Fruit fly (Drosophila melanogaster): ENCODE measurements around the gene Msp300.
A peak's percentile ranks its signal among the peaks of the same experiment; 100 is the strongest.

Gene Msp300

DNA sequence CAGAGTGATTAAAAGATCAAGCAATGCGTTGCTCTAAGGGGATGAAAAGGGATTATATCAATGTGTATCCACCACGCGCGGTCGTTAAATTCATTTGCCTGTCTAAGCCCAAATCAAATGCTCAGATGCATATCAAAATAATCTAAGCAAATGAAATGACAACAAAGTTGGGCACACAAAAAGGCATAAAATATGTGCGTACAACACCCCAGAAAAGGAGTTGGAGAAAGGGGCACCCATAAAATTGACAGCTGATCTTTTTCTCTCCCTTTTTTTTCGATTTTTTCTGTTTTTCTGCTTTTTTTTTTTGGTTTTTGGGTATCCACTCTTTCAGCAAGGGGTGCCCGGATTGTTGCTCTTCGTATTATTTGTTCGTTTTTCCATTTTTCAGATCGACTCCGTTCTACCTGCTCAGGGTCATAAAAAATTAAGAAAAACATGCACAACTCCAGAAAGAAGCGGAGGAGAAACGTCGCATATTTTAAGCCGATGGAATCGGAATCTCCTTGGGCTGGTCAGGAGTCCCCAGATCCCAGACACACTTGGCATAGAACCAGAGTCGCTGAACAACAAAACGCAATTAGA is 134.1 kb downstream of the Msp300 start (continued):
- TF ChIP-seq toy (GFP tag; IDR thresholded peaks at IDR 0.05), result no peak
- TF ChIP-seq yki (optimal IDR thresholded peaks at IDR 0.05), result no peak
- TF ChIP-seq lab (GFP tag; optimal IDR thresholded peaks at IDR 0.05), result no peak
- TF ChIP-seq CG4854 (GFP tag; optimal IDR thresholded peaks at IDR 0.05), result no peak
- TF ChIP-seq CG4617 (GFP tag; optimal IDR thresholded peaks at IDR 0.05; ENCODE audit: borderline replicate concordance), result no peak
- no peak for TF ChIP-seq CG12769 (tag; optimal IDR thresholded peaks at IDR 0.05)
- TF ChIP-seq Ada2b (GFP tag; IDR thresholded peaks at IDR 0.05), result no peak
- peak; percentile 60 for TF ChIP-seq ac (GFP tag; optimal IDR thresholded peaks at IDR 0.05)
- TF ChIP-seq cato (GFP tag; optimal IDR thresholded peaks at IDR 0.05; ENCODE audit: borderline replicate concordance), result no peak
- no peak for TF ChIP-seq row (GFP tag; IDR thresholded peaks at IDR 0.05)
- no peak for TF ChIP-seq her (GFP tag; optimal IDR thresholded peaks at IDR 0.05)
- TF ChIP-seq kni (GFP tag; optimal IDR thresholded peaks at IDR 0.05), result peak; percentile 79
- TF ChIP-seq CG10979 (tag; optimal IDR thresholded peaks at IDR 0.05), result no peak
- no peak for TF ChIP-seq CG32767 (GFP tag; IDR thresholded peaks at IDR 0.05)
- TF ChIP-seq CG8290 (GFP tag; optimal IDR thresholded peaks at IDR 0.05), result no peak
- TF ChIP-seq CG8290 (tag; optimal IDR thresholded peaks at IDR 0.05), result no peak
- no peak for TF ChIP-seq fu2 (GFP tag; optimal IDR thresholded peaks at IDR 0.05)
- TF ChIP-seq oc (tag; optimal IDR thresholded peaks at IDR 0.05), result peak; percentile 69
- TF ChIP-seq CG18011 (GFP tag; optimal IDR thresholded peaks at IDR 0.05), result no peak
- TF ChIP-seq CG33557 (GFP tag; optimal IDR thresholded peaks at IDR 0.05), result no peak
- no peak for TF ChIP-seq gsb (GFP tag; IDR thresholded peaks at IDR 0.05)
- no peak for TF ChIP-seq CG9727 (GFP tag; optimal IDR thresholded peaks at IDR 0.05)
- TF ChIP-seq Eip74EF (GFP tag; optimal IDR thresholded peaks at IDR 0.05), result no peak
- TF ChIP-seq CG13424 (tag; optimal IDR thresholded peaks at IDR 0.05), result no peak
- TF ChIP-seq Nf-YC (tag; optimal IDR thresholded peaks at IDR 0.05), result no peak
- TF ChIP-seq Dip3 (GFP tag; optimal IDR thresholded peaks at IDR 0.05), result no peak
- TF ChIP-seq twi (tag; optimal IDR thresholded peaks at IDR 0.05), result peak; percentile 30
- no peak for TF ChIP-seq run (tag; optimal IDR thresholded peaks at IDR 0.05)
- TF ChIP-seq HHEX (GFP tag; optimal IDR thresholded peaks at IDR 0.05), result no peak
- TF ChIP-seq Stat92E (GFP tag; optimal IDR thresholded peaks at IDR 0.05), result peak in 1 of 3 experiments; percentile 70
- peak; percentile 48 for TF ChIP-seq nom (GFP tag; optimal IDR thresholded peaks at IDR 0.05)
- TF ChIP-seq nerfin-1 (tag; optimal IDR thresholded peaks at IDR 0.05), result no peak
- TF ChIP-seq CG33213 (GFP tag; optimal IDR thresholded peaks at IDR 0.05), result no peak
- TF ChIP-seq chinmo (GFP tag; IDR thresholded peaks at IDR 0.05; ENCODE audit: partially characterized antibody), result no peak
- TF ChIP-seq Awh (GFP tag; IDR thresholded peaks at IDR 0.05), result no peak
- no peak for TF ChIP-seq Dp (GFP tag; optimal IDR thresholded peaks at IDR 0.05)
- TF ChIP-seq pfk (GFP tag; optimal IDR thresholded peaks at IDR 0.05), result no peak
- no peak for TF ChIP-seq hth (optimal IDR thresholded peaks at IDR 0.05)
- no peak for TF ChIP-seq dpn (GFP tag; optimal IDR thresholded peaks at IDR 0.05)
- TF ChIP-seq nmo (GFP tag; optimal IDR thresholded peaks at IDR 0.05), result no peak
- no peak for TF ChIP-seq CG5953 (GFP tag; IDR thresholded peaks at IDR 0.05)
- TF ChIP-seq Dref (GFP tag; IDR thresholded peaks at IDR 0.05), result no peak
- no peak for TF ChIP-seq dmrt99B (tag; optimal IDR thresholded peaks at IDR 0.05)
- no peak for TF ChIP-seq emc (GFP tag; optimal IDR thresholded peaks at IDR 0.05)
- TF ChIP-seq pros (GFP tag; optimal IDR thresholded peaks at IDR 0.05), result peak; percentile 68
- TF ChIP-seq caup (GFP tag; optimal IDR thresholded peaks at IDR 0.05; ENCODE audit: severe bottlenecking), result no peak
- TF ChIP-seq ems (GFP tag; optimal IDR thresholded peaks at IDR 0.05), result no peak
- TF ChIP-seq bbx (GFP tag; IDR thresholded peaks at IDR 0.05; ENCODE audit: partially characterized antibody), result no peak
- TF ChIP-seq CG10543 (GFP tag; optimal IDR thresholded peaks at IDR 0.05), result no peak
- TF ChIP-seq CG7987 (GFP tag; optimal IDR thresholded peaks at IDR 0.05), result no peak

All from whole organism, embryonic.